Fruit fly (Drosophila melanogaster) whole organism, embryonic: ENCODE results near the gene CG31321.

ENCODE experiments used
- Atf-2 ChIP-seq: fragments of 200-800 bp; sonication (Bioruptor generic); optimal IDR thresholded peaks from 2 replicates; lab custom pipeline; 2016; ENCODE audit warnings: missing biosample characterization, missing genetic modification characterization
- B-H2 ChIP-seq: fragments of 200-800 bp; sonication (Bioruptor generic); optimal IDR thresholded peaks from 2 replicates; lab custom pipeline; 2018; ENCODE audit warnings: missing biosample characterization, mild to moderate bottlenecking, missing genetic modification characterization
- Bteb2 ChIP-seq: fragments of 200-800 bp; sonication (Bioruptor generic); optimal IDR thresholded peaks from 2 replicates; lab custom pipeline; 2016; ENCODE audit warnings: missing biosample characterization, missing genetic modification characterization
- CG11398 ChIP-seq: fragments of 200-800 bp; sonication (Bioruptor generic); optimal IDR thresholded peaks from 2 replicates; lab custom pipeline; 2016; ENCODE audit warnings: missing biosample characterization, missing genetic modification characterization
- CG11560 ChIP-seq: fragments of 200-800 bp; sonication (Bioruptor generic); IDR thresholded peaks from 3 replicates; pipeline ENCODE4 v1.3.6; 2022; ENCODE audit warnings: missing biosample characterization, missing genetic modification characterization
- CG12942 ChIP-seq: fragments of 200-800 bp; sonication (Bioruptor generic); optimal IDR thresholded peaks from 3 replicates; lab custom pipeline; 2016; ENCODE audit warnings: missing biosample characterization, missing genetic modification characterization
- CG14860 ChIP-seq: fragments of 200-800 bp; sonication (Bioruptor generic); IDR thresholded peaks from 3 replicates; pipeline ENCODE4 v1.3.6; 2022; ENCODE audit warnings: missing biosample characterization, missing genetic modification characterization; ENCODE audit not compliant: partially characterized antibody
- CG15514 ChIP-seq: fragments of 200-800 bp; sonication (Bioruptor generic); optimal IDR thresholded peaks from 3 replicates; lab custom pipeline; 2017; ENCODE audit warnings: missing biosample characterization, missing genetic modification characterization, mild to moderate bottlenecking, moderate library complexity, missing genetic modification reagents
- CG1792 ChIP-seq: fragments of 200-800 bp; sonication (Bioruptor generic); optimal IDR thresholded peaks from 2 replicates; lab custom pipeline; 2016; ENCODE audit warnings: missing biosample characterization, missing genetic modification characterization
- CG18476 ChIP-seq: fragments of 200-800 bp; sonication (Bioruptor generic); optimal IDR thresholded peaks from 2 replicates; lab custom pipeline; 2016; ENCODE audit warnings: missing biosample characterization, mild to moderate bottlenecking, missing genetic modification characterization
- CG18599 ChIP-seq: fragments of 200-800 bp; sonication (Bioruptor generic); optimal IDR thresholded peaks from 3 replicates; lab custom pipeline; 2017; ENCODE audit warnings: missing biosample characterization, missing genetic modification characterization, mild to moderate bottlenecking, moderate library complexity, missing genetic modification reagents
- CG32532 ChIP-seq: fragments of 200-800 bp; sonication (Bioruptor generic); IDR thresholded peaks from 2 replicates; pipeline ENCODE4 v1.3.6; 2022; ENCODE audit warnings: missing biosample characterization, missing genetic modification characterization
- CG34422 ChIP-seq: fragments of 200-800 bp; sonication (Bioruptor generic); IDR thresholded peaks from 3 replicates; pipeline ENCODE4 v1.3.6; 2022; ENCODE audit warnings: missing biosample characterization, missing genetic modification characterization
- CG3847 ChIP-seq: fragments of 200-800 bp; sonication (Bioruptor generic); IDR thresholded peaks from 2 replicates; pipeline ENCODE4 v1.3.6; 2022; ENCODE audit warnings: missing biosample characterization, missing genetic modification characterization
- CG6254 ChIP-seq: fragments of 200-800 bp; sonication (Bioruptor generic); optimal IDR thresholded peaks from 3 replicates; lab custom pipeline; 2017; ENCODE audit warnings: mild to moderate bottlenecking, missing biosample characterization, missing genetic modification reagents, missing genetic modification characterization
- CG6813 ChIP-seq: fragments of 200-800 bp; sonication (Bioruptor generic); optimal IDR thresholded peaks from 2 replicates; lab custom pipeline; 2017; ENCODE audit warnings: missing biosample characterization, missing genetic modification characterization, mild to moderate bottlenecking, moderate library complexity, missing genetic modification reagents
- CG6854 ChIP-seq: fragments of 200-800 bp; sonication (Bioruptor generic); optimal IDR thresholded peaks from 3 replicates; lab custom pipeline; 2017; ENCODE audit warnings: missing biosample characterization, mild to moderate bottlenecking, missing genetic modification characterization
- CG7271 ChIP-seq: fragments of 200-800 bp; sonication (Bioruptor generic); optimal IDR thresholded peaks from 2 replicates; lab custom pipeline; 2018; ENCODE audit warnings: missing biosample characterization, mild to moderate bottlenecking, missing genetic modification characterization, moderate library complexity
- CG8478 ChIP-seq: fragments of >200 bp; optimal IDR thresholded peaks from 2 replicates; lab custom pipeline; 2018
- CG9609 ChIP-seq: fragments of 200-800 bp; sonication (Bioruptor generic); optimal IDR thresholded peaks from 3 replicates; lab custom pipeline; 2016; ENCODE audit warnings: missing biosample characterization, missing genetic modification characterization
- Chrac-16 ChIP-seq: fragments of 200-800 bp; sonication (Bioruptor generic); optimal IDR thresholded peaks from 3 replicates; lab custom pipeline; 2016; ENCODE audit warnings: missing biosample characterization, missing genetic modification characterization
- Dbx ChIP-seq: fragments of 200-800 bp; sonication (Bioruptor generic); IDR thresholded peaks from 3 replicates; pipeline ENCODE4 v1.3.6; 2022; ENCODE audit warnings: missing biosample characterization, missing genetic modification characterization
- Deaf1 ChIP-seq: fragments of 200-800 bp; optimal IDR thresholded peaks from 3 replicates; lab custom pipeline; 2019; ENCODE audit warnings: missing biosample characterization, mild to moderate bottlenecking, missing genetic modification characterization, moderate library complexity
- GATAe ChIP-seq: fragments of 200-800 bp; sonication (Bioruptor generic); conservative IDR thresholded peaks from 2 replicates; pipeline ENCODE4 v1.3.6; 2022; ENCODE audit warnings: missing biosample characterization, missing genetic modification characterization
- HmgD ChIP-seq: fragments of 200-800 bp; sonication (Bioruptor generic); optimal IDR thresholded peaks from 3 replicates; lab custom pipeline; 2016; ENCODE audit warnings: missing biosample characterization, missing genetic modification characterization
- Hmr ChIP-seq: fragments of 200-800 bp; sonication (Bioruptor generic); optimal IDR thresholded peaks from 3 replicates; lab custom pipeline; 2017; ENCODE audit warnings: mild to moderate bottlenecking, missing biosample characterization, missing genetic modification reagents, missing genetic modification characterization
- Hsf ChIP-seq: fragments of 200-800 bp; sonication (Bioruptor generic); optimal IDR thresholded peaks from 3 replicates; lab custom pipeline; 2016; ENCODE audit warnings: missing biosample characterization, missing genetic modification characterization
- Kr ChIP-seq: fragments of 200-800 bp; sonication (Bioruptor generic); optimal IDR thresholded peaks from 2 replicates; lab custom pipeline; 2017; ENCODE audit warnings: missing biosample characterization, mild to moderate bottlenecking, missing genetic modification characterization
- Meics ChIP-seq: fragments of 200-800 bp; sonication (Bioruptor generic); optimal IDR thresholded peaks from 2 replicates; lab custom pipeline; 2017; ENCODE audit warnings: missing biosample characterization, mild to moderate bottlenecking, missing genetic modification characterization
- PHDP ChIP-seq: fragments of 200-800 bp; sonication (Bioruptor generic); optimal IDR thresholded peaks from 3 replicates; lab custom pipeline; 2018; ENCODE audit warnings: missing biosample characterization, mild to moderate bottlenecking, missing genetic modification characterization, moderate library complexity
- Pdp1 ChIP-seq, 2 experiments: fragments of 200-800 bp; sonication (Bioruptor generic); optimal IDR thresholded peaks; 3 replicates each; lab custom pipeline; 2016; ENCODE audit warnings: missing biosample characterization in 2 of 2, missing genetic modification characterization in 2 of 2, mild to moderate bottlenecking in 1 of 2, moderate library complexity in 1 of 2
- Ptx1 ChIP-seq: fragments of 200-800 bp; sonication (Bioruptor generic); IDR thresholded peaks from 2 replicates; pipeline ENCODE4 v1.3.6; 2022; ENCODE audit warnings: missing biosample characterization, missing genetic modification characterization
- Vsx1 ChIP-seq: fragments of 200-800 bp; sonication (Bioruptor generic); optimal IDR thresholded peaks from 2 replicates; lab custom pipeline; 2017; ENCODE audit warnings: missing biosample characterization, mild to moderate bottlenecking, missing genetic modification characterization, missing genetic modification reagents
- aop ChIP-seq: fragments of 200-800 bp; sonication (Bioruptor generic); IDR thresholded peaks from 2 replicates; pipeline ENCODE4 v1.3.6; 2022; ENCODE audit warnings: missing biosample characterization, missing genetic modification characterization
- chif ChIP-seq, 2 experiments: fragments of 200-800 bp; sonication (Bioruptor generic); optimal IDR thresholded peaks; 3 replicates each; lab custom pipeline; 2016; ENCODE audit warnings: missing biosample characterization in 2 of 2, missing genetic modification characterization in 2 of 2
- dysf ChIP-seq: fragments of 200-800 bp; sonication (Bioruptor generic); IDR thresholded peaks from 3 replicates; pipeline ENCODE4 v1.3.6; 2022; ENCODE audit warnings: missing biosample characterization, missing genetic modification characterization
- ewg ChIP-seq: fragments of 200-800 bp; sonication (Bioruptor generic); optimal IDR thresholded peaks from 3 replicates; lab custom pipeline; 2017; ENCODE audit warnings: mild to moderate bottlenecking, missing biosample characterization, missing genetic modification reagents, missing genetic modification characterization
- ftz-f1 ChIP-seq: fragments of 200-800 bp; sonication (Bioruptor generic); optimal IDR thresholded peaks from 2 replicates; lab custom pipeline; 2016; ENCODE audit warnings: missing biosample characterization, missing genetic modification characterization
- h ChIP-seq: fragments of >200 bp; optimal IDR thresholded peaks from 2 replicates; lab custom pipeline; 2017
- her ChIP-seq: fragments of 200-800 bp; sonication (Bioruptor generic); optimal IDR thresholded peaks from 2 replicates; lab custom pipeline; 2016; ENCODE audit warnings: missing biosample characterization, missing genetic modification characterization
- inv ChIP-seq: fragments of 200-800 bp; sonication (Bioruptor generic); IDR thresholded peaks from 2 replicates; pipeline ENCODE4 v1.3.6; 2022; ENCODE audit warnings: missing biosample characterization, missing genetic modification characterization; ENCODE audit not compliant: partially characterized antibody
- lola ChIP-seq, 3 experiments: fragments of >200 bp in 2 of 3; fragments of 200-800 bp in 1 of 3; sonication (Bioruptor generic) in 1 of 3; optimal IDR thresholded peaks; 2 replicates each; lab custom pipeline; 2017 to 2019; ENCODE audit warnings: missing biosample characterization in 3 of 3, missing genetic modification characterization in 3 of 3, mild to moderate bottlenecking in 1 of 3, moderate library complexity in 1 of 3
- p53 ChIP-seq: fragments of 200-800 bp; sonication (Bioruptor generic); optimal IDR thresholded peaks from 2 replicates; lab custom pipeline; 2016; ENCODE audit warnings: missing biosample characterization, missing genetic modification characterization
- peb ChIP-seq: fragments of 200-800 bp; sonication (Bioruptor generic); IDR thresholded peaks from 2 replicates; pipeline ENCODE4 v1.3.6; 2022; ENCODE audit warnings: missing biosample characterization, missing genetic modification characterization
- repo ChIP-seq: fragments of 200-800 bp; sonication (Bioruptor generic); optimal IDR thresholded peaks from 2 replicates; lab custom pipeline; 2016; ENCODE audit warnings: missing biosample characterization, missing genetic modification characterization
- sd ChIP-seq: fragments of 200-800 bp; sonication (Bioruptor generic); optimal IDR thresholded peaks from 3 replicates; lab custom pipeline; 2018; ENCODE audit warnings: missing biosample characterization, mild to moderate bottlenecking, missing genetic modification characterization, moderate library complexity
- seq ChIP-seq: fragments of 200-800 bp; sonication (Bioruptor generic); IDR thresholded peaks from 2 replicates; pipeline ENCODE4 v1.3.6; 2022; ENCODE audit warnings: missing biosample characterization, missing genetic modification characterization
- tio ChIP-seq: fragments of 200-800 bp; sonication (Bioruptor generic); optimal IDR thresholded peaks from 2 replicates; lab custom pipeline; 2017; ENCODE audit warnings: missing biosample characterization, missing genetic modification characterization, inconsistent platforms
- wek ChIP-seq: fragments of 200-800 bp; sonication (Bioruptor generic); optimal IDR thresholded peaks from 3 replicates; lab custom pipeline; 2018; ENCODE audit warnings: missing biosample characterization, mild to moderate bottlenecking, missing genetic modification characterization, moderate library complexity
- zfh1 ChIP-seq: fragments of 200-800 bp; sonication (Bioruptor generic); IDR thresholded peaks from 3 replicates; pipeline ENCODE4 v1.3.6; 2022; ENCODE audit warnings: missing biosample characterization, missing genetic modification characterization

Gene CG31321

dm6 chr3R:14327472-14328104 lies 17.4 kb downstream of the CG31321 start, which contains the start of gene spn-B (continued):
- peak; percentile 64 for TF ChIP-seq Bteb2 (GFP tag; lab: Kevin White, UChicago)
- TF ChIP-seq lola (GFP tag; optimal IDR thresholded peaks at IDR 0.05; lab: Kevin White, UChicago), result peak in 1 of 3 experiments; percentile 77
- TF ChIP-seq zfh1 (GFP tag; lab: Robert Waterston, UW), result peak; percentile 72; the same call in 2 of the 3 replicates
- peak; percentile 23 for TF ChIP-seq CG12942 (GFP tag; lab: Kevin White, UChicago)
- peak; percentile 48 for TF ChIP-seq repo (GFP tag; lab: Kevin White, UChicago)
- peak; percentile 75 for TF ChIP-seq CG18476 (GFP tag; lab: Kevin White, UChicago)
- peak; percentile 61 for TF ChIP-seq CG15514 (GFP tag; lab: Kevin White, UChicago)
- peak; percentile 80 for TF ChIP-seq CG32532 (GFP tag; lab: Robert Waterston, UW)
- TF ChIP-seq CG3847 (GFP tag; lab: Robert Waterston, UW), result peak; percentile 48
- TF ChIP-seq CG7271 (tag; lab: Kevin White, UChicago), result no peak
- peak; percentile 75 for TF ChIP-seq Ptx1 (GFP tag; lab: Robert Waterston, UW)
- peak; percentile 57; the same call in 1 of the 2 replicates for TF ChIP-seq seq (GFP tag; lab: Robert Waterston, UW)
- TF ChIP-seq GATAe, result no peak
- peak; percentile 46 to 72 for TF ChIP-seq chif (GFP tag; optimal IDR thresholded peaks at IDR 0.05; lab: Kevin White, UChicago)
- TF ChIP-seq Meics, result peak; percentile 81
- TF ChIP-seq CG9609 (GFP tag; lab: Kevin White, UChicago), result peak; percentile 2
- 0 out of 2 replicates have a peak, but pooled peaks have one; percentile 29 for TF ChIP-seq peb (GFP tag; lab: Robert Waterston, UW)
- peak; percentile 81 for TF ChIP-seq CG18599 (GFP tag; lab: Kevin White, UChicago)
- TF ChIP-seq CG6854 (GFP tag; lab: Kevin White, UChicago), result peak; percentile 57
- TF ChIP-seq Vsx1 (GFP tag; lab: Kevin White, UChicago), result peak; percentile 92
- peak; percentile 78 for TF ChIP-seq dysf
- TF ChIP-seq her, result no peak
- TF ChIP-seq Kr (GFP tag; lab: Kevin White, UChicago), result no peak
- TF ChIP-seq ftz-f1 (GFP tag; lab: Kevin White, UChicago), result no peak
- peak; percentile 86 for TF ChIP-seq PHDP
- TF ChIP-seq HmgD, result no peak
- TF ChIP-seq CG11560 (tag; lab: Robert Waterston, UW), result no peak
- no peak for TF ChIP-seq h (lab: Kevin White, UChicago)
- no peak for TF ChIP-seq tio
- TF ChIP-seq B-H2 (GFP tag; lab: Kevin White, UChicago), result peak; percentile 70
- TF ChIP-seq Hsf, result peak; percentile 78
- no peak for TF ChIP-seq Deaf1 (tag; lab: Kevin White, UChicago)
- TF ChIP-seq Atf-2 (GFP tag; lab: Kevin White, UChicago), result peak; percentile 56
- peak; percentile 39 for TF ChIP-seq CG1792 (GFP tag; lab: Kevin White, UChicago)
- TF ChIP-seq CG8478 (lab: Kevin White, UChicago), result no peak
- peak; percentile 75 for TF ChIP-seq CG6813 (GFP tag; lab: Kevin White, UChicago)
- peak; percentile 56; the same call in 2 of the 3 replicates for TF ChIP-seq Dbx
- TF ChIP-seq CG11398 (GFP tag; lab: Kevin White, UChicago), result no peak
- peak; percentile 49; the same call in 1 of the 3 replicates for TF ChIP-seq CG34422 (GFP tag; lab: Robert Waterston, UW)
- TF ChIP-seq Pdp1 (GFP tag; optimal IDR thresholded peaks at IDR 0.05; lab: Kevin White, UChicago), result peak; percentile 67 to 76
- no peak for TF ChIP-seq wek
- peak; percentile 80 for TF ChIP-seq Hmr (GFP tag; lab: Kevin White, UChicago)
- no peak for TF ChIP-seq aop (GFP tag; lab: Robert Waterston, UW)
- no peak for TF ChIP-seq p53
- TF ChIP-seq sd (tag; lab: Kevin White, UChicago), result peak; percentile 29
- TF ChIP-seq CG14860 (GFP tag; lab: Robert Waterston, UW), result no peak
- peak; percentile 15; the same call in 1 of the 2 replicates for TF ChIP-seq inv (GFP tag; lab: Robert Waterston, UW)
- peak; percentile 52 for TF ChIP-seq ewg
- peak; percentile 57 for TF ChIP-seq Chrac-16 (GFP tag; lab: Kevin White, UChicago)
- peak; percentile 66 for TF ChIP-seq CG6254 (GFP tag; lab: Kevin White, UChicago)
